Worm (Caenorhabditis elegans) whole organism, young adult: ENCODE results near the gene flp-25.

Source experiments
- B0261.1 ChIP-seq: sonication (generic microtip); optimal IDR thresholded peaks from 2 replicates; lab custom pipeline; 2016; ENCODE audit warnings: mild to moderate bottlenecking, missing genetic modification characterization, moderate library complexity, missing compliant biosample characterization
- B0336.3 ChIP-seq: fragments of 200-800 bp; sonication (Bioruptor generic); IDR thresholded peaks from 2 replicates; pipeline ENCODE4 v1.3.6; 2022; ENCODE audit warnings: missing genetic modification characterization, missing compliant biosample characterization
- D2030.7 ChIP-seq: fragments of 200-800 bp; sonication (Bioruptor generic); IDR thresholded peaks from 2 replicates; pipeline ENCODE4 v1.3.6; 2022; ENCODE audit warnings: missing genetic modification reagents, missing genetic modification characterization, missing compliant biosample characterization
- F22D6.2 ChIP-seq: sonication (generic microtip); optimal IDR thresholded peaks from 2 replicates; lab custom pipeline; 2016; ENCODE audit warnings: mild to moderate bottlenecking, missing genetic modification characterization, missing compliant biosample characterization
- F55B11.4 ChIP-seq: sonication (generic microtip); optimal IDR thresholded peaks from 2 replicates; lab custom pipeline; 2016; ENCODE audit warnings: missing compliant biosample characterization, missing genetic modification characterization, borderline replicate concordance; ENCODE audit not compliant: insufficient read depth
- F57A8.1 ChIP-seq: fragments of 200-800 bp; sonication (Bioruptor generic); optimal IDR thresholded peaks from 2 replicates; lab custom pipeline; 2018; ENCODE audit warnings: mild to moderate bottlenecking, missing genetic modification characterization, moderate library complexity, missing compliant biosample characterization
- K11D2.4 ChIP-seq: fragments of 200-800 bp; sonication (Bioruptor generic); IDR thresholded peaks from 2 replicates; pipeline ENCODE4 v1.3.6; 2022; ENCODE audit warnings: missing genetic modification reagents, missing genetic modification characterization, missing compliant biosample characterization
- T26A5.8 ChIP-seq: sonication (generic microtip); optimal IDR thresholded peaks from 2 replicates; lab custom pipeline; 2016; ENCODE audit warnings: missing genetic modification characterization, missing compliant biosample characterization
- atf-7 ChIP-seq: sonication (generic microtip); optimal IDR thresholded peaks from 2 replicates; lab custom pipeline; 2017; ENCODE audit warnings: mild to moderate bottlenecking, missing genetic modification characterization, missing compliant biosample characterization
- attf-5 ChIP-seq: fragments of 200-800 bp; sonication (Bioruptor generic); optimal IDR thresholded peaks from 2 replicates; lab custom pipeline; 2018; ENCODE audit warnings: mild to moderate bottlenecking, missing genetic modification characterization, missing compliant biosample characterization
- ceh-58 ChIP-seq: fragments of 200-800 bp; sonication (Bioruptor generic); IDR thresholded peaks from 2 replicates; pipeline ENCODE4 v1.3.6; 2022; ENCODE audit warnings: missing genetic modification characterization, missing compliant biosample characterization
- dpl-1 ChIP-seq: fragments of 150-350 bp; optimal IDR thresholded peaks from 2 replicates; lab custom pipeline; 2014; ENCODE audit warnings: missing biosample characterization, missing genetic modification reagents, missing genetic modification characterization
- efl-1 ChIP-seq: fragments of 150-350 bp; optimal IDR thresholded peaks from 2 replicates; lab custom pipeline; 2014; ENCODE audit warnings: missing biosample characterization, missing genetic modification reagents, missing genetic modification characterization
- egl-44 ChIP-seq: fragments of 200-800 bp; sonication (Bioruptor generic); IDR thresholded peaks from 2 replicates; pipeline ENCODE4 v1.3.6; 2022; ENCODE audit warnings: missing genetic modification reagents, missing genetic modification characterization, missing compliant biosample characterization
- egrh-3 ChIP-seq: fragments of 200-800 bp; sonication (Bioruptor generic); IDR thresholded peaks from 2 replicates; pipeline ENCODE4 v1.3.6; 2022; ENCODE audit warnings: missing genetic modification reagents, missing genetic modification characterization, missing compliant biosample characterization
- ekl-4 ChIP-seq: fragments of 200-800 bp; sonication (Bioruptor generic); IDR thresholded peaks from 2 replicates; pipeline ENCODE4 v1.3.6; 2022; ENCODE audit warnings: missing genetic modification reagents, missing genetic modification characterization, missing compliant biosample characterization
- fkh-3 ChIP-seq: sonication (generic microtip); optimal IDR thresholded peaks from 2 replicates; lab custom pipeline; 2016; ENCODE audit warnings: mild to moderate bottlenecking, missing genetic modification characterization, missing compliant biosample characterization
- gei-17 ChIP-seq: fragments of 200-800 bp; sonication (Bioruptor generic); optimal IDR thresholded peaks from 2 replicates; lab custom pipeline; 2018; ENCODE audit warnings: mild to moderate bottlenecking, missing genetic modification characterization, missing compliant biosample characterization
- him-1 ChIP-seq: sonication (generic microtip); optimal IDR thresholded peaks from 2 replicates; lab custom pipeline; 2016; ENCODE audit warnings: missing genotype, missing genetic modification reagents, missing genetic modification characterization, missing compliant biosample characterization
- lag-1 ChIP-seq: fragments of 200-800 bp; sonication (Bioruptor generic); IDR thresholded peaks from 2 replicates; pipeline ENCODE4 v1.3.6; 2022; ENCODE audit warnings: missing genetic modification reagents, missing genetic modification characterization, missing compliant biosample characterization
- lir-1 ChIP-seq: fragments of 200-800 bp; sonication (Bioruptor generic); conservative IDR thresholded peaks from 2 replicates; pipeline ENCODE4 v1.3.6; 2022; ENCODE audit warnings: missing genetic modification reagents, missing genetic modification characterization, missing compliant biosample characterization
- lsl-1 ChIP-seq: fragments of 200-800 bp; sonication (Bioruptor generic); optimal IDR thresholded peaks from 2 replicates; lab custom pipeline; 2018; ENCODE audit warnings: mild to moderate bottlenecking, missing genetic modification characterization, moderate library complexity, missing compliant biosample characterization
- madf-3 ChIP-seq: fragments of 200-800 bp; sonication (Bioruptor generic); IDR thresholded peaks from 2 replicates; pipeline ENCODE4 v1.3.6; 2022; ENCODE audit warnings: missing genetic modification reagents, missing genetic modification characterization, missing compliant biosample characterization
- mcd-1 ChIP-seq: fragments of 200-800 bp; sonication (Bioruptor generic); IDR thresholded peaks from 2 replicates; pipeline ENCODE4 v1.3.6; 2022; ENCODE audit warnings: missing genetic modification reagents, missing genetic modification characterization, missing compliant biosample characterization
- nfya-2 ChIP-seq: fragments of 200-800 bp; sonication (Bioruptor generic); IDR thresholded peaks from 2 replicates; pipeline ENCODE4 v1.3.6; 2022; ENCODE audit warnings: missing genetic modification reagents, missing genetic modification characterization, missing compliant biosample characterization
- nfyb-1 ChIP-seq: fragments of 200-800 bp; sonication (Bioruptor generic); IDR thresholded peaks from 2 replicates; pipeline ENCODE4 v1.3.6; 2022; ENCODE audit warnings: missing genetic modification reagents, missing genetic modification characterization, missing compliant biosample characterization
- nhr-80 ChIP-seq: sonication (generic microtip); optimal IDR thresholded peaks from 2 replicates; lab custom pipeline; 2016; ENCODE audit warnings: missing genetic modification characterization, missing compliant biosample characterization
- repo-1 ChIP-seq: sonication (generic microtip); optimal IDR thresholded peaks from 2 replicates; lab custom pipeline; 2017; ENCODE audit warnings: mild to moderate bottlenecking, missing genetic modification characterization, missing compliant biosample characterization
- sdz-38 ChIP-seq: sonication (generic microtip); optimal IDR thresholded peaks from 2 replicates; lab custom pipeline; 2016; ENCODE audit warnings: missing genotype, missing genetic modification characterization, missing compliant biosample characterization
- snpc-3.4 ChIP-seq: sonication (generic microtip); optimal IDR thresholded peaks from 2 replicates; lab custom pipeline; 2017; ENCODE audit warnings: missing genetic modification characterization, mild to moderate bottlenecking, missing compliant biosample characterization, antibody characterized with exemption, moderate library complexity, missing genotype, missing genetic modification reagents
- somi-1 ChIP-seq: fragments of 200-800 bp; sonication (Bioruptor generic); optimal IDR thresholded peaks from 2 replicates; lab custom pipeline; 2018; ENCODE audit warnings: mild to moderate bottlenecking, missing genetic modification characterization, missing compliant biosample characterization
- sptf-2 ChIP-seq: fragments of 200-800 bp; sonication (Bioruptor generic); optimal IDR thresholded peaks from 2 replicates; lab custom pipeline; 2018; ENCODE audit warnings: mild to moderate bottlenecking, missing genetic modification characterization, missing compliant biosample characterization
- tbp1 ChIP-seq: fragments of 200-800 bp; sonication (Bioruptor generic); optimal IDR thresholded peaks from 2 replicates; lab custom pipeline; 2018; ENCODE audit warnings: mild to moderate bottlenecking, missing genetic modification characterization, missing compliant biosample characterization
- unc-130 ChIP-seq: sonication (generic microtip); optimal IDR thresholded peaks from 2 replicates; lab custom pipeline; 2016; ENCODE audit warnings: missing genetic modification reagents, missing genetic modification characterization, missing compliant biosample characterization
- zfh-2 ChIP-seq: fragments of 200-800 bp; sonication (Bioruptor generic); conservative IDR thresholded peaks from 2 replicates; pipeline ENCODE4 v1.3.6; 2022; ENCODE audit warnings: missing genetic modification reagents, missing genetic modification characterization, missing compliant biosample characterization
- zim-3 ChIP-seq: sonication (generic microtip); optimal IDR thresholded peaks from 2 replicates; lab custom pipeline; 2017; ENCODE audit warnings: mild to moderate bottlenecking, missing genetic modification characterization, moderate library complexity, missing compliant biosample characterization
- ztf-22 ChIP-seq: fragments of 200-800 bp; sonication (Bioruptor generic); optimal IDR thresholded peaks from 2 replicates; lab custom pipeline; 2018; ENCODE audit warnings: mild to moderate bottlenecking, missing genetic modification characterization, moderate library complexity, missing compliant biosample characterization
- ztf-28 ChIP-seq: fragments of 200-800 bp; sonication (Bioruptor generic); IDR thresholded peaks from 2 replicates; pipeline ENCODE4 v1.3.6; 2022; ENCODE audit warnings: missing genetic modification reagents, missing genetic modification characterization, missing compliant biosample characterization

The flp-25 gene

DNA sequence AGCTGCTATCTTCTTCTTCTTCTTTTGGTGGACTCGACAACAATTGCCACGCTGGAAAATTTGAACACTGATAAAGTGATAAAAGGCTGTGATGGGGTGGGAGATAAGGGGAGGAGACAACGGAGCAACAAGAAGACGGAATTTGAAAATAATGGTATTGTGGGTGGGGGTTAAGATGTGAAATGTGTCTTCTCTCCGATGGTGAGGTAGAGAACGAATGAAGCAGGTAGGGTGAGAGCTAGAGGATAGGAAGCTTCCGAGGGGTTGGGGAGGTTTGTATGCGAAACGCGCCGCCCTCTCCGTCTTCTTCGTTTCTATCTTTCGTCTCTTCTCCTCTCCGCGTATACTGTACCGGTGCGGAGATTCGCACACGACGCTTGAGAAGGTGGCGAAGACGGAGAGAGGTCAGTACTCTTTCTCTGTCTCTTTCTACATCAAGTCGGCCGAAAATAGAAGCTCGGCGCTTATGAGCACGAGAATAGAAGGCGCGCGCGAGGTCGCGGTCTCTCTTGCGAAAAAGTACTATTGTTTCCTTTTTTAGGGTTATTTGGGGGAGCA is 5.8 kb upstream of the flp-25 start, which contains the start of gene chtb-1:
chtb-1 (minus strand) TSS at position 51 of the 558 bp plus-strand sequence.
- TF ChIP-seq sdz-38 (tag; lab: Kevin White, UChicago) (no peak), ekl-4 (GFP tag; lab: Robert Waterston, UW) (no peak), zfh-2 (peak; percentile 61; the same call in 1 of the 2 replicates), nhr-80 (tag; lab: Kevin White, UChicago) (no peak), ztf-22 (GFP tag; lab: Kevin White, UChicago) (no peak), ztf-28 (GFP tag; lab: Robert Waterston, UW) (0 out of 2 replicates have a peak, but pooled peaks have one; percentile 5), tbp1 (GFP tag; lab: Kevin White, UChicago) (no peak), lsl-1 (GFP tag; lab: Kevin White, UChicago) (no peak), gei-17 (no peak), mcd-1 (GFP tag; lab: Robert Waterston, UW) (no peak), F57A8.1 (GFP tag; lab: Kevin White, UChicago) (no peak), egrh-3 (GFP tag; lab: Robert Waterston, UW) (no peak)
- TF ChIP-seq, all 124 proteins: peak for 2

DNA sequence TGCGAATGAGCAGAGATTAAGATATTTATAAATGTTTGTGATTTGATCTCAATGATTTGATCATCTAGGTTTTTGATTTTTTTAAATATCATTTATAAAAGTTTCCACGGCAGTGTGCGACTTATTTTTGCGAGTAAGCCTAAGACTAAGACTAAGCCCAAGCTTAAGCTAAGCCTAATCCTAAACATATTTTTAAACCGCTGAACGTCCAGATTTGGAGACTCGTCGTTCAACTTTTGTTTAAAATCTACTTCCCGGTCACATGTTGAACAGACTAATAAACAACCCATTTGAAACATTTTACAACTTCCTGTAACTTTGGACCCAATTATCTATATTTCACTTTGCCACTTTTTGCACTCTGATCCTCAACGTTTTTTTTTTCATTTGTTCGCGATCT is 2.3 kb upstream of the flp-25 start, which contains the start of gene K04H4.5:
K04H4.5 (plus strand) TSS at position 301 of the 400 bp plus-strand sequence.
- TF ChIP-seq D2030.7 = no peak
- TF ChIP-seq nfyb-1 (GFP tag; lab: Robert Waterston, UW) = no peak
- TF ChIP-seq ceh-58 (GFP tag; lab: Robert Waterston, UW) = no peak
- no peak for TF ChIP-seq egl-44 (GFP tag; lab: Robert Waterston, UW)
- no peak for TF ChIP-seq sptf-2 (GFP tag; lab: Kevin White, UChicago)
- no peak for TF ChIP-seq efl-1 (GFP tag; lab: Kevin White, UChicago)

DNA sequence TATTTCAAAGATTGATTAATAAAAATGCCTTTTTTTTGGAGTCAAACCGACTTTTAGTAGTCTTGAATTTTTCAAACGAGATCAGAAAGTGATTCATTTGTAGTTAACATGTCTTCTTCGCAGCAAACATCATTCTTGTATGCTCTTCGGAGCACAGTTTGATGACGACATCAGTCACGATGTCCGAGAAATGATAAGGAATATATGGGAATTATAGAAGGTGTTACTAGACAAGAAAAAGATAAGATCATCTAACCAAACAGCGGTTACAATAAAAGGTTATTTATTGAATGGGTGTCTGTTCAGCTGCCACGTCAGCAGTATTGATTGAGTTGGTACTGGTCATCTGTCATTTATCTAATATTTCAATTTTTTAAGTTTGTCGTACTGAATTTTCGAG is 5.0 kb downstream of the flp-25 start:
- TF ChIP-seq somi-1 (no peak), snpc-3.4 (tag; lab: Kevin White, UChicago) (no peak), nhr-80 (tag; lab: Kevin White, UChicago) (no peak)

DNA sequence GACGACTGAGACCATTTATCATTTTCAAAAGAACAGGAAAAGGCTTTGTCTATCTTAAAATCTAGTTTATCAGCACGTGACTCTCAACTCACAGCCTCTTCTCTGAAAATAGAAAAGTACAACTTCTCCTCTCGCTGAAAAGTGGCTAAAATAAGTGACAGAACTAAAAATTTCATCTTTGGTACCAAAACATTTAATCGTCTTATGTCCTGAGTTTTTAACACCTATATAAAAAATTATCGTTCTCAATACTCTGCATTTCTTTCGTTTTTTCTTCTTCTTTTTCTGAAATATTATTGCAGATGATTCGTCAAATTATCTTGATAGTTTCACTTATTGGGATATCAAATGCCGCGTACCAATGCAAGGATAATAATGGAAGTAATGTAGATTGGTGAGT is 5.6 kb downstream of the flp-25 start, which contains the start of gene crn-6:
crn-6 (plus strand) TSS at position 301 of the 400 bp plus-strand sequence.
- TF ChIP-seq sdz-38 (tag; lab: Kevin White, UChicago) (no peak), nfya-2 (no peak), unc-130 (GFP tag; lab: Kevin White, UChicago) (no peak), K11D2.4 (no peak), fkh-3 (tag; lab: Kevin White, UChicago) (no peak), madf-3 (no peak), atf-7 (tag; lab: Kevin White, UChicago) (no peak), F22D6.2 (tag; lab: Kevin White, UChicago) (no peak), lag-1 (GFP tag; lab: Robert Waterston, UW) (no peak), egrh-3 (GFP tag; lab: Robert Waterston, UW) (no peak), lir-1 (GFP tag; lab: Robert Waterston, UW) (no peak), zim-3 (tag; lab: Kevin White, UChicago) (no peak), attf-5 (GFP tag; lab: Kevin White, UChicago) (no peak), B0261.1 (tag; lab: Kevin White, UChicago) (no peak), T26A5.8 (tag; lab: Kevin White, UChicago) (no peak), repo-1 (tag; lab: Kevin White, UChicago) (no peak), dpl-1 (GFP tag; lab: Kevin White, UChicago) (no peak), B0336.3 (no peak), F55B11.4 (tag; lab: Kevin White, UChicago) (no peak), him-1 (tag; lab: Kevin White, UChicago) (no peak)
- TF ChIP-seq, all 124 proteins: peak for 0
